Fruit fly (Drosophila melanogaster) whole organism, embryonic: Measurements from ENCODE around the gene HUWE1.
A peak's percentile ranks its signal among the peaks of the same experiment; 100 is the strongest.

Experiments
- B-H2 ChIP-seq: fragments of 200-800 bp; sonication (Bioruptor generic); optimal IDR thresholded peaks from 2 replicates; lab custom pipeline; 2018; ENCODE audit warnings: missing biosample characterization, mild to moderate bottlenecking, missing genetic modification characterization
- CG10654 ChIP-seq: fragments of 200-800 bp; sonication (Bioruptor generic); optimal IDR thresholded peaks from 2 replicates; lab custom pipeline; 2016; ENCODE audit warnings: missing biosample characterization, missing genetic modification characterization
- CG11695 ChIP-seq: fragments of 200-800 bp; sonication (Bioruptor generic); IDR thresholded peaks from 3 replicates; pipeline ENCODE4 v1.3.6; 2022; ENCODE audit warnings: missing biosample characterization, missing genetic modification characterization
- CG11723 ChIP-seq: fragments of 200-800 bp; sonication (Bioruptor generic); optimal IDR thresholded peaks from 2 replicates; lab custom pipeline; 2017; ENCODE audit warnings: missing biosample characterization, mild to moderate bottlenecking, missing genetic modification characterization
- CG14014 ChIP-seq: fragments of 200-800 bp; sonication (Bioruptor generic); IDR thresholded peaks from 2 replicates; pipeline ENCODE4 v1.3.6; 2022; ENCODE audit warnings: missing biosample characterization, missing genetic modification characterization
- CG1602 ChIP-seq: fragments of 200-800 bp; sonication (Bioruptor generic); optimal IDR thresholded peaks from 3 replicates; lab custom pipeline; 2016; ENCODE audit warnings: missing biosample characterization, missing genetic modification characterization
- CG17568 ChIP-seq: fragments of 200-800 bp; sonication (Bioruptor generic); optimal IDR thresholded peaks from 2 replicates; lab custom pipeline; 2018; ENCODE audit warnings: missing biosample characterization, mild to moderate bottlenecking, missing genetic modification characterization, moderate library complexity
- CG18476 ChIP-seq: fragments of 200-800 bp; sonication (Bioruptor generic); optimal IDR thresholded peaks from 2 replicates; lab custom pipeline; 2016; ENCODE audit warnings: missing biosample characterization, mild to moderate bottlenecking, missing genetic modification characterization
- CG2875 ChIP-seq: fragments of 200-800 bp; sonication (Bioruptor generic); optimal IDR thresholded peaks from 2 replicates; lab custom pipeline; 2017; ENCODE audit warnings: missing biosample characterization, mild to moderate bottlenecking, missing genetic modification characterization, missing genetic modification reagents
- CG30020 ChIP-seq: fragments of 200-800 bp; optimal IDR thresholded peaks from 2 replicates; lab custom pipeline; 2019; ENCODE audit warnings: missing biosample characterization, mild to moderate bottlenecking, missing genetic modification characterization, moderate library complexity
- CG32767 ChIP-seq: fragments of 200-800 bp; sonication (Bioruptor generic); IDR thresholded peaks from 2 replicates; pipeline ENCODE4 v1.3.6; 2022; ENCODE audit warnings: missing biosample characterization, missing genetic modification characterization
- CG34422 ChIP-seq: fragments of 200-800 bp; sonication (Bioruptor generic); IDR thresholded peaks from 3 replicates; pipeline ENCODE4 v1.3.6; 2022; ENCODE audit warnings: missing biosample characterization, missing genetic modification characterization
- CG6175 ChIP-seq: fragments of 200-800 bp; sonication (Bioruptor generic); IDR thresholded peaks from 3 replicates; pipeline ENCODE4 v1.3.6; 2022; ENCODE audit warnings: missing biosample characterization, missing genetic modification characterization
- CG6765 ChIP-seq: fragments of 200-800 bp; sonication (Bioruptor generic); optimal IDR thresholded peaks from 3 replicates; lab custom pipeline; 2017; ENCODE audit warnings: missing biosample characterization, mild to moderate bottlenecking, missing genetic modification characterization
- CG7357 ChIP-seq: fragments of 200-800 bp; sonication (Bioruptor generic); IDR thresholded peaks from 3 replicates; pipeline ENCODE4 v1.3.6; 2022; ENCODE audit warnings: missing biosample characterization, missing genetic modification characterization
- CG7745 ChIP-seq: fragments of 200-800 bp; sonication (Bioruptor generic); optimal IDR thresholded peaks from 2 replicates; lab custom pipeline; 2018; ENCODE audit warnings: missing biosample characterization, mild to moderate bottlenecking, missing genetic modification characterization, moderate library complexity
- CG8281 ChIP-seq: fragments of 200-800 bp; sonication (Bioruptor generic); optimal IDR thresholded peaks from 2 replicates; lab custom pipeline; 2018; ENCODE audit warnings: missing biosample characterization, mild to moderate bottlenecking, missing genetic modification characterization, moderate library complexity
- CG8924 ChIP-seq: fragments of 200-800 bp; optimal IDR thresholded peaks from 3 replicates; lab custom pipeline; 2019; ENCODE audit warnings: missing biosample characterization, mild to moderate bottlenecking, missing genetic modification characterization, moderate library complexity
- CG9609 ChIP-seq: fragments of 200-800 bp; sonication (Bioruptor generic); optimal IDR thresholded peaks from 3 replicates; lab custom pipeline; 2016; ENCODE audit warnings: missing biosample characterization, missing genetic modification characterization
- CG9727 ChIP-seq: fragments of 200-800 bp; sonication (Bioruptor generic); optimal IDR thresholded peaks from 3 replicates; lab custom pipeline; 2017; ENCODE audit warnings: missing biosample characterization, mild to moderate bottlenecking, missing genetic modification characterization
- CG9797 ChIP-seq: fragments of 200-800 bp; sonication (Bioruptor generic); optimal IDR thresholded peaks from 3 replicates; lab custom pipeline; 2018; ENCODE audit warnings: missing biosample characterization, mild to moderate bottlenecking, missing genetic modification characterization
- CG9817 ChIP-seq: fragments of 200-800 bp; sonication (Bioruptor generic); optimal IDR thresholded peaks from 2 replicates; lab custom pipeline; 2018; ENCODE audit warnings: missing biosample characterization, mild to moderate bottlenecking, missing genetic modification characterization, moderate library complexity
- CkIIα-i1 ChIP-seq: fragments of 200-800 bp; sonication (Bioruptor generic); IDR thresholded peaks from 2 replicates; pipeline ENCODE4 v1.3.6; 2022; ENCODE audit warnings: missing biosample characterization, missing genetic modification characterization
- Dek ChIP-seq: fragments of 200-800 bp; sonication (Bioruptor generic); optimal IDR thresholded peaks from 3 replicates; lab custom pipeline; 2019; ENCODE audit warnings: missing biosample characterization, mild to moderate bottlenecking, missing genetic modification characterization, moderate library complexity
- Ets97D ChIP-seq: fragments of 200-800 bp; sonication (Bioruptor generic); optimal IDR thresholded peaks from 3 replicates; lab custom pipeline; 2016; ENCODE audit warnings: missing biosample characterization, missing genetic modification characterization
- HmgZ ChIP-seq: fragments of 200-800 bp; sonication (Bioruptor generic); optimal IDR thresholded peaks from 2 replicates; lab custom pipeline; 2018; ENCODE audit warnings: missing biosample characterization, mild to moderate bottlenecking, missing genetic modification characterization
- Kr ChIP-seq: fragments of 200-800 bp; sonication (Bioruptor generic); optimal IDR thresholded peaks from 2 replicates; lab custom pipeline; 2017; ENCODE audit warnings: missing biosample characterization, mild to moderate bottlenecking, missing genetic modification characterization
- MTF-1 ChIP-seq: fragments of 200-800 bp; sonication (Bioruptor generic); optimal IDR thresholded peaks from 2 replicates; lab custom pipeline; 2018; ENCODE audit warnings: missing biosample characterization, mild to moderate bottlenecking, missing genetic modification characterization, borderline replicate concordance
- Mad ChIP-seq: fragments of 200-800 bp; sonication (Bioruptor generic); optimal IDR thresholded peaks from 2 replicates; lab custom pipeline; 2016; ENCODE audit warnings: missing biosample characterization, missing genetic modification characterization
- Max ChIP-seq: fragments of 200-800 bp; sonication (Bioruptor generic); optimal IDR thresholded peaks from 2 replicates; lab custom pipeline; 2016; ENCODE audit warnings: missing biosample characterization, mild to moderate bottlenecking, missing genetic modification characterization
- NC2β ChIP-seq: fragments of 200-800 bp; sonication (Bioruptor generic); optimal IDR thresholded peaks from 2 replicates; lab custom pipeline; 2016; ENCODE audit warnings: missing biosample characterization, missing genetic modification characterization
- Oaz ChIP-seq: fragments of 200-800 bp; sonication (Bioruptor generic); IDR thresholded peaks from 2 replicates; pipeline ENCODE4 v1.3.6; 2022; ENCODE audit warnings: missing biosample characterization, missing genetic modification characterization
- Opbp ChIP-seq: fragments of 200-800 bp; sonication (Bioruptor generic); IDR thresholded peaks from 3 replicates; pipeline ENCODE4 v1.3.6; 2022; ENCODE audit warnings: missing biosample characterization, missing genetic modification characterization; ENCODE audit not compliant: partially characterized antibody
- Scr ChIP-seq: fragments of 200-800 bp; sonication (Bioruptor generic); IDR thresholded peaks from 2 replicates; pipeline ENCODE4 v1.3.6; 2022; ENCODE audit warnings: missing biosample characterization, missing genetic modification characterization; ENCODE audit not compliant: partially characterized antibody
- Spps ChIP-seq: fragments of 200-800 bp; sonication (Bioruptor generic); optimal IDR thresholded peaks from 2 replicates; lab custom pipeline; 2018; ENCODE audit warnings: missing biosample characterization, mild to moderate bottlenecking, missing genetic modification characterization
- YL-1 ChIP-seq: fragments of 200-800 bp; sonication (Bioruptor generic); optimal IDR thresholded peaks from 3 replicates; lab custom pipeline; 2017; ENCODE audit warnings: missing biosample characterization, mild to moderate bottlenecking, missing genetic modification characterization
- ac ChIP-seq: fragments of 200-800 bp; sonication (Bioruptor generic); optimal IDR thresholded peaks from 3 replicates; lab custom pipeline; 2017; ENCODE audit warnings: missing biosample characterization, mild to moderate bottlenecking, missing genetic modification characterization
- ap ChIP-seq: fragments of 200-800 bp; sonication (Bioruptor generic); IDR thresholded peaks from 2 replicates; pipeline ENCODE4 v1.3.6; 2022; ENCODE audit warnings: missing biosample characterization, missing genetic modification characterization
- ash1 ChIP-seq: fragments of 200-800 bp; sonication (Bioruptor generic); optimal IDR thresholded peaks from 2 replicates; lab custom pipeline; 2018; ENCODE audit warnings: missing biosample characterization, mild to moderate bottlenecking, missing genetic modification characterization
- bigmax ChIP-seq: fragments of 200-800 bp; sonication (Bioruptor generic); optimal IDR thresholded peaks from 2 replicates; lab custom pipeline; 2018; ENCODE audit warnings: missing biosample characterization, mild to moderate bottlenecking, missing genetic modification characterization
- br ChIP-seq: fragments of >200 bp; optimal IDR thresholded peaks from 2 replicates; lab custom pipeline; 2017
- hth ChIP-seq: fragments of >200 bp; optimal IDR thresholded peaks from 2 replicates; lab custom pipeline; 2017; ENCODE audit warnings: inconsistent platforms
- lmd ChIP-seq: fragments of 200-800 bp; sonication (Bioruptor generic); IDR thresholded peaks from 2 replicates; pipeline ENCODE4 v1.3.6; 2022; ENCODE audit warnings: missing biosample characterization, missing genetic modification characterization
- nom ChIP-seq: fragments of 200-800 bp; sonication (Bioruptor generic); optimal IDR thresholded peaks from 2 replicates; lab custom pipeline; 2017; ENCODE audit warnings: missing biosample characterization, missing genetic modification characterization, mild to moderate bottlenecking, moderate library complexity, missing genetic modification reagents
- oc ChIP-seq: fragments of 200-800 bp; sonication (Bioruptor generic); optimal IDR thresholded peaks from 2 replicates; lab custom pipeline; 2018; ENCODE audit warnings: missing biosample characterization, mild to moderate bottlenecking, missing genetic modification characterization, moderate library complexity
- repo ChIP-seq: fragments of 200-800 bp; sonication (Bioruptor generic); optimal IDR thresholded peaks from 2 replicates; lab custom pipeline; 2016; ENCODE audit warnings: missing biosample characterization, missing genetic modification characterization
- rib ChIP-seq: fragments of 200-800 bp; sonication (Bioruptor generic); IDR thresholded peaks from 2 replicates; pipeline ENCODE4 v1.3.6; 2022; ENCODE audit warnings: missing biosample characterization, missing genetic modification characterization
- sd ChIP-seq: fragments of 200-800 bp; sonication (Bioruptor generic); optimal IDR thresholded peaks from 3 replicates; lab custom pipeline; 2018; ENCODE audit warnings: missing biosample characterization, mild to moderate bottlenecking, missing genetic modification characterization, moderate library complexity
- unc-4 ChIP-seq: fragments of 200-800 bp; sonication (Bioruptor generic); IDR thresholded peaks from 2 replicates; pipeline ENCODE4 v1.3.6; 2022; ENCODE audit warnings: missing biosample characterization, missing genetic modification characterization; ENCODE audit not compliant: partially characterized antibody
- unpg ChIP-seq: fragments of 200-800 bp; sonication (Bioruptor generic); optimal IDR thresholded peaks from 3 replicates; lab custom pipeline; 2018; ENCODE audit warnings: missing biosample characterization, mild to moderate bottlenecking, missing genetic modification characterization, moderate library complexity
- z ChIP-seq: fragments of 200-800 bp; sonication (Bioruptor generic); IDR thresholded peaks from 3 replicates; pipeline ENCODE4 v1.3.6; 2022; ENCODE audit warnings: missing biosample characterization, missing genetic modification characterization

HUWE1 gene

DNA sequence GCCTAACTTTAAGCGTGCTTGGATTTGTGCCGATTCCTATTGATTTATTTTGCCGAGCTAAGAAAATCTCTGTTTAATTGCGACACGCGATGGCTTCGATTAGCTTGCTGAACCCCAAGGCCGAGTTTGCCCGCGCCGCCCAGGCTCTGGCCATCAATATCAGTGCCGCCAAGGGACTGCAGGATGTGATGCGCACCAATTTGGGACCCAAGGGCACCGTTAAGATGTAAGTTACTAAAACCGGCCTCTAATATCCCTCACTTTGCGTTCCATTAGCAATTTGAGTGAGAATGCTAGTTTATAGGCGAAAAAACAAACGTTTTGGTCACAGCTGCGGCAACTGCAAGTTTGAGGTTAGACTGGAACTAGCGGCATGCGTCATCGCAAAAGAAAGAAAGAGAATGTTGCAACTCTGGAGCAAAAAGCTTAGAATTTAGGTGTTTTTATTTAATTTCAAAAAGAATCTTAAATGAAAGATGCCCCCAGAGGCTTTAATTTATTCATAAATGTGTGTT, 34.3 kb downstream of the HUWE1 start (continued):
- TF ChIP-seq YL-1 (GFP tag; lab: Kevin White, UChicago) (peak; percentile 49), z (GFP tag; lab: Robert Waterston, UW) (no peak), CG7745 (tag; lab: Kevin White, UChicago) (no peak), CG34422 (peak; percentile 50; the same call in 1 of the 3 replicates), MTF-1 (GFP tag; lab: Kevin White, UChicago) (no peak), br (lab: Kevin White, UChicago) (no peak), CG1602 (GFP tag; lab: Kevin White, UChicago) (no peak), bigmax (GFP tag; lab: Kevin White, UChicago) (peak; percentile 96), repo (GFP tag; lab: Kevin White, UChicago) (no peak), unc-4 (GFP tag; lab: Robert Waterston, UW) (0 out of 2 replicates have a peak, but pooled peaks have one; percentile 9), Opbp (peak; percentile 19; the same call in 1 of the 3 replicates), CG9817 (tag; lab: Kevin White, UChicago) (no peak), CG14014 (GFP tag; lab: Robert Waterston, UW) (no peak), CG6765 (GFP tag; lab: Kevin White, UChicago) (no peak)

DNA sequence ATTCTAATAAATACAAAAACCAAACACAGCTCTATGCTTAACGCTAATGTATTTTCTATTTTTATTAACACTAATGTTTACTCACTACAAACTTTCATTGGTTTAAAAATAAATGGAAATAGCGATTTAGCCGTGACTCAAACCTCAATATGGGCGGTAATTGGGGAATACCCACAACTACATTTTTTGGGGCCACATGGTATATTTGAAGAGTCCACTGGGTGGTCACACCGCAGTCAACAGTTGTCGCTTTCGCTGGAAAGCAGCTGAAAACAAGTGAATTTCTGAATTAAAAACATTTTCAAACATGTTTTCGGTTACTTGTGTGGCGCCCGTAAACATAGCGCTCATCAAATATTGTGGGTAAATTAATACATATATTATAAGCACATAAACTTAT, 36.5 kb downstream of the HUWE1 start, which contains the start of gene Mvd:
Gene Mvd (plus strand): TSS at position 222 of the 400 bp plus-strand sequence.
- TF ChIP-seq Dek = no peak
- TF ChIP-seq sd (tag; lab: Kevin White, UChicago) = no peak
- TF ChIP-seq Oaz (GFP tag; lab: Robert Waterston, UW) = no peak
- no peak for TF ChIP-seq CkIIα-i1 (GFP tag; lab: Robert Waterston, UW)
- no peak for TF ChIP-seq Mad (GFP tag; lab: Kevin White, UChicago)
- TF ChIP-seq B-H2 = peak; percentile 10
- peak; percentile 77 for TF ChIP-seq Ets97D (GFP tag; lab: Kevin White, UChicago)
- TF ChIP-seq Scr = 0 out of 2 replicates have a peak, but pooled peaks have one; percentile 15
- no peak for TF ChIP-seq NC2β (GFP tag; lab: Kevin White, UChicago)
- no peak for TF ChIP-seq CG8281 (tag; lab: Kevin White, UChicago)
- TF ChIP-seq CG30020 (tag; lab: Kevin White, UChicago) = peak; percentile 39
- TF ChIP-seq CG6175 (GFP tag; lab: Robert Waterston, UW) = no peak
- no peak for TF ChIP-seq CG17568
- TF ChIP-seq CG11723 (GFP tag; lab: Kevin White, UChicago) = no peak
- peak; percentile 11 for TF ChIP-seq Max (GFP tag; lab: Kevin White, UChicago)
- no peak for TF ChIP-seq Kr (GFP tag; lab: Kevin White, UChicago)
- no peak for TF ChIP-seq hth
- no peak for TF ChIP-seq CG18476 (GFP tag; lab: Kevin White, UChicago)
- TF ChIP-seq CG32767 (GFP tag; lab: Robert Waterston, UW) = no peak
- TF ChIP-seq ac = no peak
- no peak for TF ChIP-seq rib (GFP tag; lab: Robert Waterston, UW)
- no peak for TF ChIP-seq CG10654 (GFP tag; lab: Kevin White, UChicago)
- TF ChIP-seq oc (tag; lab: Kevin White, UChicago) = no peak
- TF ChIP-seq nom = peak; percentile 7
- no peak for TF ChIP-seq CG9727 (GFP tag; lab: Kevin White, UChicago)
- no peak for TF ChIP-seq unpg
- TF ChIP-seq Spps (tag; lab: Kevin White, UChicago) = no peak
- TF ChIP-seq CG8924 (tag; lab: Kevin White, UChicago) = peak; percentile 5
- TF ChIP-seq lmd (GFP tag; lab: Robert Waterston, UW) = no peak
- TF ChIP-seq CG2875 (GFP tag; lab: Kevin White, UChicago) = no peak
- TF ChIP-seq CG11695 (GFP tag; lab: Robert Waterston, UW) = no peak
- no peak for TF ChIP-seq ap (GFP tag; lab: Robert Waterston, UW)
- no peak for TF ChIP-seq ash1 (GFP tag; lab: Kevin White, UChicago)
- TF ChIP-seq CG9609 = no peak
- TF ChIP-seq CG7357 (GFP tag; lab: Robert Waterston, UW) = no peak
- peak; percentile 82 for TF ChIP-seq CG9797 (GFP tag; lab: Kevin White, UChicago)
- TF ChIP-seq HmgZ = peak; percentile 74
